Worm (Caenorhabditis elegans) whole organism, young adult: ENCODE data around the gene kin-36.

Source experiments
- B0035.1 ChIP-seq: sonication (generic microtip); optimal IDR thresholded peaks from 2 replicates; lab custom pipeline; 2016; ENCODE audit warnings: missing genetic modification characterization, mild to moderate bottlenecking, missing compliant biosample characterization, missing genotype, missing genetic modification reagents
- B0336.3 ChIP-seq: fragments of 200-800 bp; sonication (Bioruptor generic); IDR thresholded peaks from 2 replicates; pipeline ENCODE4 v1.3.6; 2022; ENCODE audit warnings: missing genetic modification characterization, missing compliant biosample characterization
- F39B2.1 ChIP-seq: fragments of 200-800 bp; sonication (Bioruptor generic); IDR thresholded peaks from 2 replicates; pipeline ENCODE4 v1.3.6; 2022; ENCODE audit warnings: missing genetic modification reagents, missing genetic modification characterization, missing compliant biosample characterization
- F52B5.7 ChIP-seq: sonication (generic microtip); optimal IDR thresholded peaks from 2 replicates; lab custom pipeline; 2016; ENCODE audit warnings: mild to moderate bottlenecking, missing genetic modification characterization, missing compliant biosample characterization
- F55B11.4 ChIP-seq: sonication (generic microtip); optimal IDR thresholded peaks from 2 replicates; lab custom pipeline; 2016; ENCODE audit warnings: missing compliant biosample characterization, missing genetic modification characterization, borderline replicate concordance; ENCODE audit not compliant: insufficient read depth
- F57A8.1 ChIP-seq: fragments of 200-800 bp; sonication (Bioruptor generic); optimal IDR thresholded peaks from 2 replicates; lab custom pipeline; 2018; ENCODE audit warnings: mild to moderate bottlenecking, missing genetic modification characterization, moderate library complexity, missing compliant biosample characterization
- ZK185.1 ChIP-seq: sonication (generic microtip); optimal IDR thresholded peaks from 2 replicates; lab custom pipeline; 2016; ENCODE audit warnings: mild to moderate bottlenecking, missing genetic modification characterization, missing compliant biosample characterization; ENCODE audit not compliant: poor library complexity, severe bottlenecking
- ama-1 ChIP-seq, 3 experiments: fragments of 150-350 bp in 1 of 3; sonication (generic microtip) in 2 of 3; optimal IDR thresholded peaks; 2 replicates each; lab custom pipeline; 2014 to 2018; ENCODE audit warnings: missing biosample characterization in 2 of 3, missing genetic modification characterization in 2 of 3, missing genetic modification reagents in 2 of 3
- aptf-2 ChIP-seq: fragments of 200-800 bp; sonication (Bioruptor generic); conservative IDR thresholded peaks from 2 replicates; pipeline ENCODE4 v1.3.6; 2022; ENCODE audit warnings: missing genetic modification reagents, missing genetic modification characterization, missing compliant biosample characterization
- attf-3 ChIP-seq: fragments of 200-800 bp; sonication (Bioruptor generic); conservative IDR thresholded peaks from 2 replicates; pipeline ENCODE4 v1.3.6; 2022; ENCODE audit warnings: missing genetic modification reagents, missing genetic modification characterization, missing compliant biosample characterization
- attf-5 ChIP-seq: fragments of 200-800 bp; sonication (Bioruptor generic); optimal IDR thresholded peaks from 2 replicates; lab custom pipeline; 2018; ENCODE audit warnings: mild to moderate bottlenecking, missing genetic modification characterization, missing compliant biosample characterization
- bed-1 ChIP-seq: fragments of 200-800 bp; sonication (Bioruptor generic); IDR thresholded peaks from 2 replicates; pipeline ENCODE4 v1.3.6; 2022; ENCODE audit warnings: missing genetic modification reagents, missing genetic modification characterization, missing compliant biosample characterization
- cebp-2 ChIP-seq: fragments of 200-800 bp; sonication (Bioruptor generic); IDR thresholded peaks from 2 replicates; pipeline ENCODE4 v1.3.6; 2022; ENCODE audit warnings: missing genetic modification characterization, missing compliant biosample characterization
- ceh-27 ChIP-seq: fragments of 200-800 bp; sonication (Bioruptor generic); optimal IDR thresholded peaks from 2 replicates; lab custom pipeline; 2018; ENCODE audit warnings: mild to moderate bottlenecking, missing genetic modification characterization, moderate library complexity, missing compliant biosample characterization
- ceh-79 ChIP-seq: sonication (generic microtip); optimal IDR thresholded peaks from 2 replicates; lab custom pipeline; 2017; ENCODE audit warnings: mild to moderate bottlenecking, missing genetic modification characterization, missing compliant biosample characterization
- dox-1 ChIP-seq: fragments of 200-800 bp; sonication (Bioruptor generic); IDR thresholded peaks from 2 replicates; pipeline ENCODE4 v1.3.6; 2022; ENCODE audit warnings: missing genetic modification reagents, missing genetic modification characterization, missing compliant biosample characterization
- egl-44 ChIP-seq: fragments of 200-800 bp; sonication (Bioruptor generic); IDR thresholded peaks from 2 replicates; pipeline ENCODE4 v1.3.6; 2022; ENCODE audit warnings: missing genetic modification reagents, missing genetic modification characterization, missing compliant biosample characterization
- gei-17 ChIP-seq: fragments of 200-800 bp; sonication (Bioruptor generic); optimal IDR thresholded peaks from 2 replicates; lab custom pipeline; 2018; ENCODE audit warnings: mild to moderate bottlenecking, missing genetic modification characterization, missing compliant biosample characterization
- him-1 ChIP-seq: sonication (generic microtip); optimal IDR thresholded peaks from 2 replicates; lab custom pipeline; 2016; ENCODE audit warnings: missing genotype, missing genetic modification reagents, missing genetic modification characterization, missing compliant biosample characterization
- hmg-1.2 ChIP-seq: fragments of 200-800 bp; sonication (Bioruptor generic); IDR thresholded peaks from 2 replicates; pipeline ENCODE4 v1.3.6; 2022; ENCODE audit warnings: missing genetic modification reagents, missing genetic modification characterization, missing compliant biosample characterization
- hmg-20 ChIP-seq: fragments of 200-800 bp; sonication (Bioruptor generic); IDR thresholded peaks from 2 replicates; pipeline ENCODE4 v1.3.6; 2022; ENCODE audit warnings: missing genetic modification reagents, missing genetic modification characterization, missing compliant biosample characterization
- let-526 ChIP-seq: fragments of 200-800 bp; sonication (Bioruptor generic); IDR thresholded peaks from 2 replicates; pipeline ENCODE4 v1.3.6; 2022; ENCODE audit warnings: missing genetic modification reagents, missing genetic modification characterization, missing compliant biosample characterization
- lin-26 ChIP-seq: fragments of 200-800 bp; sonication (Bioruptor generic); IDR thresholded peaks from 2 replicates; pipeline ENCODE4 v1.3.6; 2022; ENCODE audit warnings: missing genetic modification reagents, missing genetic modification characterization, missing compliant biosample characterization
- lsy-27 ChIP-seq: sonication (generic microtip); optimal IDR thresholded peaks from 2 replicates; lab custom pipeline; 2017; ENCODE audit warnings: missing genetic modification characterization, mild to moderate bottlenecking, missing compliant biosample characterization, antibody characterized with exemption, missing genotype, borderline replicate concordance; ENCODE audit not compliant: insufficient read depth
- madf-8 ChIP-seq: fragments of 200-800 bp; sonication (Bioruptor generic); conservative IDR thresholded peaks from 2 replicates; pipeline ENCODE4 v1.3.6; 2022; ENCODE audit warnings: missing genetic modification reagents, missing genetic modification characterization, missing compliant biosample characterization
- nhr-179 ChIP-seq: sonication (generic microtip); optimal IDR thresholded peaks from 2 replicates; lab custom pipeline; 2016; ENCODE audit warnings: mild to moderate bottlenecking, missing genetic modification characterization, missing compliant biosample characterization
- nhr-27 ChIP-seq: fragments of 200-800 bp; sonication (Bioruptor generic); optimal IDR thresholded peaks from 2 replicates; lab custom pipeline; 2018; ENCODE audit warnings: mild to moderate bottlenecking, missing genetic modification characterization, moderate library complexity, missing compliant biosample characterization
- nhr-90 ChIP-seq: sonication (generic microtip); optimal IDR thresholded peaks from 2 replicates; lab custom pipeline; 2016; ENCODE audit warnings: missing genotype, mild to moderate bottlenecking, missing genetic modification characterization, missing compliant biosample characterization
- pbrm-1 ChIP-seq: fragments of 200-800 bp; sonication (Bioruptor generic); IDR thresholded peaks from 2 replicates; pipeline ENCODE4 v1.3.6; 2022; ENCODE audit warnings: missing genetic modification reagents, missing genetic modification characterization, missing compliant biosample characterization
- sdz-38 ChIP-seq: sonication (generic microtip); optimal IDR thresholded peaks from 2 replicates; lab custom pipeline; 2016; ENCODE audit warnings: missing genotype, missing genetic modification characterization, missing compliant biosample characterization
- snpc-3.4 ChIP-seq: sonication (generic microtip); optimal IDR thresholded peaks from 2 replicates; lab custom pipeline; 2017; ENCODE audit warnings: missing genetic modification characterization, mild to moderate bottlenecking, missing compliant biosample characterization, antibody characterized with exemption, moderate library complexity, missing genotype, missing genetic modification reagents
- somi-1 ChIP-seq: fragments of 200-800 bp; sonication (Bioruptor generic); optimal IDR thresholded peaks from 2 replicates; lab custom pipeline; 2018; ENCODE audit warnings: mild to moderate bottlenecking, missing genetic modification characterization, missing compliant biosample characterization
- sptf-2 ChIP-seq: fragments of 200-800 bp; sonication (Bioruptor generic); optimal IDR thresholded peaks from 2 replicates; lab custom pipeline; 2018; ENCODE audit warnings: mild to moderate bottlenecking, missing genetic modification characterization, missing compliant biosample characterization
- tbx-9 ChIP-seq: sonication (generic microtip); optimal IDR thresholded peaks from 2 replicates; lab custom pipeline; 2016; ENCODE audit warnings: borderline replicate concordance, missing genetic modification characterization, inconsistent platforms, missing compliant biosample characterization
- zfh-2 ChIP-seq: fragments of 200-800 bp; sonication (Bioruptor generic); conservative IDR thresholded peaks from 2 replicates; pipeline ENCODE4 v1.3.6; 2022; ENCODE audit warnings: missing genetic modification reagents, missing genetic modification characterization, missing compliant biosample characterization
- ztf-22 ChIP-seq: fragments of 200-800 bp; sonication (Bioruptor generic); optimal IDR thresholded peaks from 2 replicates; lab custom pipeline; 2018; ENCODE audit warnings: mild to moderate bottlenecking, missing genetic modification characterization, moderate library complexity, missing compliant biosample characterization
- ztf-25 ChIP-seq: fragments of 200-800 bp; sonication (Bioruptor generic); IDR thresholded peaks from 2 replicates; pipeline ENCODE4 v1.3.6; 2022; ENCODE audit warnings: missing genetic modification reagents, missing genetic modification characterization, missing compliant biosample characterization
- ztf-26 ChIP-seq: sonication (generic microtip); optimal IDR thresholded peaks from 2 replicates; lab custom pipeline; 2017; ENCODE audit warnings: missing genetic modification characterization, missing compliant biosample characterization
- ztf-28 ChIP-seq: fragments of 200-800 bp; sonication (Bioruptor generic); IDR thresholded peaks from 2 replicates; pipeline ENCODE4 v1.3.6; 2022; ENCODE audit warnings: missing genetic modification reagents, missing genetic modification characterization, missing compliant biosample characterization
- ztf-3 ChIP-seq: fragments of 200-800 bp; sonication (Bioruptor generic); optimal IDR thresholded peaks from 2 replicates; lab custom pipeline; 2018; ENCODE audit warnings: mild to moderate bottlenecking, missing genetic modification characterization, missing compliant biosample characterization

kin-36 gene

ce11 chrIV:4686291-4686830, 7.5 kb downstream of the kin-36 start:
- TF ChIP-seq F39B2.1 (GFP tag; lab: Robert Waterston, UW), result no peak
- TF ChIP-seq nhr-179, result no peak
- no peak for TF ChIP-seq egl-44 (GFP tag; lab: Robert Waterston, UW)
- no peak for TF ChIP-seq sdz-38 (tag; lab: Kevin White, UChicago)
- no peak for TF ChIP-seq sptf-2
- TF ChIP-seq lin-26 (GFP tag; lab: Robert Waterston, UW), result no peak
- TF ChIP-seq nhr-90 (tag; lab: Kevin White, UChicago), result no peak
- TF ChIP-seq attf-3, result no peak
- no peak for TF ChIP-seq somi-1 (GFP tag; lab: Kevin White, UChicago)
- no peak for TF ChIP-seq aptf-2
- no peak for TF ChIP-seq bed-1 (GFP tag; lab: Robert Waterston, UW)
- no peak for TF ChIP-seq ztf-3 (GFP tag; lab: Kevin White, UChicago)
- no peak for TF ChIP-seq B0035.1 (tag; lab: Kevin White, UChicago)
- no peak for TF ChIP-seq pbrm-1 (GFP tag; lab: Robert Waterston, UW)
- no peak for TF ChIP-seq B0336.3 (GFP tag; lab: Robert Waterston, UW)
- TF ChIP-seq F55B11.4 (tag; lab: Kevin White, UChicago), result no peak
- TF ChIP-seq ztf-25 (GFP tag; lab: Robert Waterston, UW), result no peak
- no peak for TF ChIP-seq tbx-9 (tag; lab: Kevin White, UChicago)
- TF ChIP-seq F57A8.1, result no peak

- TF ChIP-seq dox-1, result no peak
- TF ChIP-seq zfh-2, result peak; percentile 66
Measured at ce11 chrIV:4686898-4687297, 8.1 kb downstream of the kin-36 start.

ce11 chrIV:4688221-4688620, 9.4 kb downstream of the kin-36 start, which contains the start of gene bus-4:
bus-4 (plus strand) TSS chrIV:4688269.
- no peak for TF ChIP-seq sdz-38 (tag; lab: Kevin White, UChicago)
- TF ChIP-seq gei-17 (GFP tag; lab: Kevin White, UChicago), result no peak
- no peak for TF ChIP-seq snpc-3.4
- no peak for TF ChIP-seq ZK185.1 (tag; lab: Kevin White, UChicago)
- TF ChIP-seq madf-8 (GFP tag; lab: Robert Waterston, UW), result no peak
- TF ChIP-seq ama-1 (optimal IDR thresholded peaks at IDR 0.05; lab: Kevin White, UChicago), result no peak
- no peak for TF ChIP-seq ama-1 (GFP tag; optimal IDR thresholded peaks at IDR 0.05; lab: Kevin White, UChicago)
- TF ChIP-seq ceh-27 (GFP tag; lab: Kevin White, UChicago), result no peak
- TF ChIP-seq let-526, result no peak
- TF ChIP-seq, all 124 proteins: peak for 0

ce11 chrIV:4692463-4692862, 13.6 kb downstream of the kin-36 start, which contains the start of gene spe-51:
spe-51 (plus strand) TSS chrIV:4692763.
- TF ChIP-seq F52B5.7 (tag; lab: Kevin White, UChicago) (no peak), hmg-1.2 (no peak)
- TF ChIP-seq, all 124 proteins: peak for 0

- TF ChIP-seq nhr-27 (tag; lab: Kevin White, UChicago) (no peak), attf-5 (no peak), egl-44 (GFP tag; lab: Robert Waterston, UW) (no peak), hmg-20 (no peak), him-1 (no peak), ztf-26 (no peak), cebp-2 (no peak), lsy-27 (tag; lab: Kevin White, UChicago) (no peak), madf-8 (GFP tag; lab: Robert Waterston, UW) (no peak), ztf-22 (no peak), dox-1 (no peak), ztf-28 (GFP tag; lab: Robert Waterston, UW) (no peak), ceh-79 (tag; lab: Kevin White, UChicago) (no peak)
Measured at ce11 chrIV:4703911-4704310, 25.1 kb downstream of the kin-36 start, which contains the start of gene ogdh-1. ogdh-1 (minus strand) TSS chrIV:4704011.
